Fruit fly (Drosophila melanogaster) whole organism: ENCODE data around the gene Dys.

Experiments
- CG8478 ChIP-seq: fragments of >200 bp; optimal IDR thresholded peaks from 2 replicates; lab custom pipeline; 2018; ENCODE audit warnings: inconsistent platforms
- Dll ChIP-seq: fragments of >200 bp; optimal IDR thresholded peaks from 2 replicates; lab custom pipeline; 2017
- EcR ChIP-seq, 2 experiments: fragments of >200 bp; optimal IDR thresholded peaks; 2 replicates each; lab custom pipeline; 2017; ENCODE audit warnings: missing biosample characterization in 2 of 2, missing genetic modification characterization in 2 of 2, missing genetic modification reagents in 2 of 2
- psq ChIP-seq: fragments of >200 bp; optimal IDR thresholded peaks from 2 replicates; lab custom pipeline; 2017

DNA sequence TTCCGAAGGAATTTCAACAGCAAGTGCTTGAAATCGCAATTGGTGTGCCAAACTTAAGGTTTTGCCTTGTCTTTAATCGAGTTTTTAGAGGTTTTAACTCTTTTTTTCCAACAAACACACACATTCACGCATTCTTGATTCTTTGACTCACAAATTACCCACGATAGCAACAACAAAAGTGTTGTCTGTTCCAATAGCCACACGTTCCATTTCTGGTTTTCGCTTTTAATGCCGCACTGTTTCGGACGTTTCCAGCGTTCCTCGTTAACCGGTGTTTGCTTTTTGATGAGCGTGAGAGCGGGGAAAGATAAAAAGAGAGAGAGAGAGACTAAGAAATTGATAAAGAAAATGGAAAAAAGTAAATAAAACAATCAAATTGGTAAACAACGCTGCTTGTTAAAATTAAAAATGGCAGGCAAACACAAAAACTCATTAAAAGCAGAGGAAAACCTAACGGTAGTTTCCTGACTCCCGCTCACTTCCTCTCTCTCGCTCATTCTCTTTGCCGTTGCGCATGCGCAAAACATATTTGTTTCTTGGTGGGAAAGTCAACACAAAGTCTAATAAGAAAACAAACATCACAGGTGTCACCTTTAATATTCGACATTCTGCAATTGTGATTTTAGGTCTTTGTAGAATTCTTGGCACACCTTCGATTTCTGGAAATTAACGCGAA is 3.1 kb downstream of the Dys start:
- no peak for TF ChIP-seq EcR (GFP tag; optimal IDR thresholded peaks at IDR 0.05; lab: Kevin White, UChicago)
- TF ChIP-seq psq (lab: Kevin White, UChicago): no peak
- TF ChIP-seq CG8478 (lab: Kevin White, UChicago): no peak
- no peak for TF ChIP-seq Dll (lab: Kevin White, UChicago)
